Fruit fly (Drosophila melanogaster) whole organism, embryonic: ENCODE results near the gene aralar1.
A peak's percentile ranks its signal among the peaks of the same experiment; 100 is the strongest.

ENCODE experiments used
- Blimp-1 ChIP-seq: fragments of 200-800 bp; sonication (Bioruptor generic); optimal IDR thresholded peaks from 3 replicates; lab custom pipeline; 2018; ENCODE audit warnings: missing biosample characterization, missing genetic modification characterization, mild to moderate bottlenecking, moderate library complexity, missing genetic modification reagents
- BtbVII ChIP-seq: fragments of 200-800 bp; sonication (Bioruptor generic); optimal IDR thresholded peaks from 3 replicates; lab custom pipeline; 2017; ENCODE audit warnings: missing biosample characterization, mild to moderate bottlenecking, missing genetic modification characterization
- CG1024 ChIP-seq: fragments of 200-800 bp; sonication (Bioruptor generic); IDR thresholded peaks from 2 replicates; pipeline ENCODE4 v1.3.6; 2022; ENCODE audit warnings: missing biosample characterization, missing genetic modification characterization
- CG11085 ChIP-seq: fragments of 200-800 bp; sonication (Bioruptor generic); IDR thresholded peaks from 2 replicates; pipeline ENCODE4 v1.3.6; 2022; ENCODE audit warnings: missing biosample characterization, missing genetic modification characterization
- CG12236 ChIP-seq: fragments of 200-800 bp; sonication (Bioruptor generic); optimal IDR thresholded peaks from 2 replicates; lab custom pipeline; 2016; ENCODE audit warnings: missing biosample characterization, missing genetic modification characterization
- CG12659 ChIP-seq: fragments of 200-800 bp; sonication (Bioruptor generic); optimal IDR thresholded peaks from 3 replicates; lab custom pipeline; 2017; ENCODE audit warnings: mild to moderate bottlenecking, missing biosample characterization, missing genetic modification reagents, missing genetic modification characterization
- CG14014 ChIP-seq: fragments of 200-800 bp; sonication (Bioruptor generic); IDR thresholded peaks from 2 replicates; pipeline ENCODE4 v1.3.6; 2022; ENCODE audit warnings: missing biosample characterization, missing genetic modification characterization
- CG14860 ChIP-seq: fragments of 200-800 bp; sonication (Bioruptor generic); IDR thresholded peaks from 3 replicates; pipeline ENCODE4 v1.3.6; 2022; ENCODE audit warnings: missing biosample characterization, missing genetic modification characterization; ENCODE audit not compliant: partially characterized antibody
- CG17385 ChIP-seq: fragments of 200-800 bp; sonication (Bioruptor generic); optimal IDR thresholded peaks from 3 replicates; lab custom pipeline; 2018; ENCODE audit warnings: missing biosample characterization, mild to moderate bottlenecking, missing genetic modification characterization
- CG17612 ChIP-seq: fragments of 200-800 bp; sonication (Bioruptor generic); IDR thresholded peaks from 2 replicates; pipeline ENCODE4 v1.3.6; 2022; ENCODE audit warnings: missing biosample characterization, missing genetic modification characterization
- CG2199 ChIP-seq: fragments of 200-800 bp; sonication (Bioruptor generic); IDR thresholded peaks from 3 replicates; pipeline ENCODE4 v1.3.6; 2022; ENCODE audit warnings: missing biosample characterization, missing genetic modification characterization
- CG31441 ChIP-seq: fragments of 200-800 bp; sonication (Bioruptor generic); IDR thresholded peaks from 2 replicates; pipeline ENCODE4 v1.3.6; 2022; ENCODE audit warnings: missing biosample characterization, missing genetic modification characterization
- CG33213 ChIP-seq: fragments of 200-800 bp; sonication (Bioruptor generic); optimal IDR thresholded peaks from 3 replicates; lab custom pipeline; 2016; ENCODE audit warnings: missing biosample characterization, missing genetic modification characterization
- CG34422 ChIP-seq: fragments of 200-800 bp; sonication (Bioruptor generic); IDR thresholded peaks from 3 replicates; pipeline ENCODE4 v1.3.6; 2022; ENCODE audit warnings: missing biosample characterization, missing genetic modification characterization
- CG3995 ChIP-seq: fragments of 200-800 bp; sonication (Bioruptor generic); optimal IDR thresholded peaks from 3 replicates; lab custom pipeline; 2016; ENCODE audit warnings: missing biosample characterization, missing genetic modification characterization
- CG4328 ChIP-seq: fragments of 200-800 bp; sonication (Bioruptor generic); optimal IDR thresholded peaks from 3 replicates; lab custom pipeline; 2017; ENCODE audit warnings: missing biosample characterization, missing genetic modification reagents, missing genetic modification characterization
- CG4404 ChIP-seq: fragments of 200-800 bp; sonication (Bioruptor generic); IDR thresholded peaks from 2 replicates; pipeline ENCODE4 v1.3.6; 2022; ENCODE audit warnings: missing biosample characterization, missing genetic modification characterization
- CG4707 ChIP-seq: fragments of 200-800 bp; sonication (Bioruptor generic); optimal IDR thresholded peaks from 2 replicates; lab custom pipeline; 2018; ENCODE audit warnings: missing biosample characterization, mild to moderate bottlenecking, missing genetic modification characterization, moderate library complexity
- CG7271 ChIP-seq: fragments of 200-800 bp; sonication (Bioruptor generic); optimal IDR thresholded peaks from 2 replicates; lab custom pipeline; 2018; ENCODE audit warnings: missing biosample characterization, mild to moderate bottlenecking, missing genetic modification characterization, moderate library complexity
- CG7372 ChIP-seq: fragments of 200-800 bp; sonication (Bioruptor generic); IDR thresholded peaks from 2 replicates; pipeline ENCODE4 v1.3.6; 2022; ENCODE audit warnings: missing biosample characterization, missing genetic modification characterization
- CG7786 ChIP-seq: fragments of 200-800 bp; sonication (Bioruptor generic); optimal IDR thresholded peaks from 2 replicates; lab custom pipeline; 2016; ENCODE audit warnings: missing biosample characterization, missing genetic modification characterization
- CG8924 ChIP-seq: fragments of 200-800 bp; optimal IDR thresholded peaks from 3 replicates; lab custom pipeline; 2019; ENCODE audit warnings: missing biosample characterization, mild to moderate bottlenecking, missing genetic modification characterization, moderate library complexity
- CTCF ChIP-seq: fragments of 200-800 bp; sonication (Bioruptor generic); optimal IDR thresholded peaks from 2 replicates; lab custom pipeline; 2017; ENCODE audit warnings: missing biosample characterization, mild to moderate bottlenecking, missing genetic modification characterization, moderate library complexity
- Camta ChIP-seq: fragments of 200-800 bp; sonication (Bioruptor generic); optimal IDR thresholded peaks from 2 replicates; lab custom pipeline; 2016; ENCODE audit warnings: missing biosample characterization, missing genetic modification characterization
- CkIIα-i1 ChIP-seq: fragments of 200-800 bp; sonication (Bioruptor generic); IDR thresholded peaks from 2 replicates; pipeline ENCODE4 v1.3.6; 2022; ENCODE audit warnings: missing biosample characterization, missing genetic modification characterization
- CrebB ChIP-seq: fragments of 200-800 bp; sonication (Bioruptor generic); optimal IDR thresholded peaks from 3 replicates; lab custom pipeline; 2018; ENCODE audit warnings: missing biosample characterization, mild to moderate bottlenecking, missing genetic modification characterization
- GATAe ChIP-seq: fragments of 200-800 bp; sonication (Bioruptor generic); conservative IDR thresholded peaks from 2 replicates; pipeline ENCODE4 v1.3.6; 2022; ENCODE audit warnings: missing biosample characterization, missing genetic modification characterization
- Hand ChIP-seq: fragments of 200-800 bp; sonication (Bioruptor generic); optimal IDR thresholded peaks from 2 replicates; lab custom pipeline; 2017; ENCODE audit warnings: mild to moderate bottlenecking, missing biosample characterization, missing genetic modification reagents, missing genetic modification characterization
- Hr3 ChIP-seq: fragments of 200-800 bp; sonication (Bioruptor generic); optimal IDR thresholded peaks from 3 replicates; lab custom pipeline; 2016; ENCODE audit warnings: missing biosample characterization, missing genetic modification characterization
- Nf-YC ChIP-seq: fragments of 200-800 bp; optimal IDR thresholded peaks from 3 replicates; lab custom pipeline; 2019; ENCODE audit warnings: missing biosample characterization, mild to moderate bottlenecking, missing genetic modification characterization, moderate library complexity
- Six4 ChIP-seq: fragments of 200-800 bp; sonication (Bioruptor generic); optimal IDR thresholded peaks from 2 replicates; lab custom pipeline; 2016; ENCODE audit warnings: missing biosample characterization, missing genetic modification characterization
- Xrp1 ChIP-seq: fragments of 200-800 bp; sonication (Bioruptor generic); IDR thresholded peaks from 2 replicates; pipeline ENCODE4 v1.3.6; 2022; ENCODE audit warnings: missing biosample characterization, missing genetic modification characterization
- al ChIP-seq: fragments of 200-800 bp; sonication (Bioruptor generic); IDR thresholded peaks from 2 replicates; pipeline ENCODE4 v1.3.6; 2022; ENCODE audit warnings: missing biosample characterization, missing genetic modification characterization
- caup ChIP-seq: fragments of 200-800 bp; sonication (Bioruptor generic); optimal IDR thresholded peaks from 3 replicates; lab custom pipeline; 2017; ENCODE audit warnings: missing biosample characterization, mild to moderate bottlenecking, missing genetic modification characterization, moderate library complexity; ENCODE audit not compliant: severe bottlenecking
- cg ChIP-seq: fragments of 200-800 bp; sonication (Bioruptor generic); optimal IDR thresholded peaks from 3 replicates; lab custom pipeline; 2019; ENCODE audit warnings: missing biosample characterization, mild to moderate bottlenecking, missing genetic modification characterization, moderate library complexity
- croc ChIP-seq: fragments of 200-800 bp; sonication (Bioruptor generic); conservative IDR thresholded peaks from 3 replicates; pipeline ENCODE4 v1.3.6; 2022; ENCODE audit warnings: missing biosample characterization, missing genetic modification characterization
- cwo ChIP-seq: fragments of 200-800 bp; sonication (Bioruptor generic); optimal IDR thresholded peaks from 3 replicates; lab custom pipeline; 2017; ENCODE audit warnings: missing biosample characterization, missing genetic modification characterization, mild to moderate bottlenecking, moderate library complexity, missing genetic modification reagents
- dan ChIP-seq: fragments of 200-800 bp; sonication (Bioruptor generic); IDR thresholded peaks from 2 replicates; pipeline ENCODE4 v1.3.6; 2022; ENCODE audit warnings: missing biosample characterization, missing genetic modification characterization
- dmrt99B ChIP-seq: fragments of 200-800 bp; sonication (Bioruptor generic); optimal IDR thresholded peaks from 2 replicates; lab custom pipeline; 2018; ENCODE audit warnings: missing biosample characterization, mild to moderate bottlenecking, missing genetic modification characterization, moderate library complexity
- exex ChIP-seq: fragments of 200-800 bp; sonication (Bioruptor generic); optimal IDR thresholded peaks from 4 replicates; lab custom pipeline; 2018; ENCODE audit warnings: missing biosample characterization, mild to moderate bottlenecking, missing genetic modification characterization, moderate library complexity
- gsb ChIP-seq: fragments of 200-800 bp; sonication (Bioruptor generic); IDR thresholded peaks from 2 replicates; pipeline ENCODE4 v1.3.6; 2022; ENCODE audit warnings: missing biosample characterization, missing genetic modification characterization
- her ChIP-seq: fragments of 200-800 bp; sonication (Bioruptor generic); optimal IDR thresholded peaks from 2 replicates; lab custom pipeline; 2016; ENCODE audit warnings: missing biosample characterization, missing genetic modification characterization
- jigr1 ChIP-seq: fragments of 200-800 bp; sonication (Bioruptor generic); IDR thresholded peaks from 3 replicates; pipeline ENCODE4 v1.3.6; 2022; ENCODE audit warnings: missing biosample characterization, missing genetic modification characterization
- lbe ChIP-seq: fragments of 200-800 bp; sonication (Bioruptor generic); optimal IDR thresholded peaks from 2 replicates; lab custom pipeline; 2016; ENCODE audit warnings: missing biosample characterization, mild to moderate bottlenecking, missing genetic modification characterization
- onecut ChIP-seq: fragments of 200-800 bp; sonication (Bioruptor generic); IDR thresholded peaks from 2 replicates; pipeline ENCODE4 v1.3.6; 2022; ENCODE audit warnings: missing biosample characterization, missing genetic modification characterization
- phol ChIP-seq: fragments of 200-800 bp; sonication (Bioruptor generic); optimal IDR thresholded peaks from 3 replicates; lab custom pipeline; 2018; ENCODE audit warnings: missing biosample characterization, mild to moderate bottlenecking, missing genetic modification characterization, moderate library complexity
- sens-2 ChIP-seq: fragments of 200-800 bp; sonication (Bioruptor generic); IDR thresholded peaks from 2 replicates; pipeline ENCODE4 v1.3.6; 2022; ENCODE audit warnings: missing biosample characterization, missing genetic modification characterization
- ssp ChIP-seq: fragments of 200-800 bp; sonication (Bioruptor generic); IDR thresholded peaks from 2 replicates; pipeline ENCODE4 v1.3.6; 2022; ENCODE audit warnings: missing biosample characterization, missing genetic modification characterization
- stwl ChIP-seq: fragments of 200-800 bp; sonication (Bioruptor generic); optimal IDR thresholded peaks from 3 replicates; lab custom pipeline; 2018; ENCODE audit warnings: missing biosample characterization, mild to moderate bottlenecking, missing genetic modification characterization, moderate library complexity
- tll ChIP-seq, 2 experiments: fragments of 200-800 bp in 1 of 2; fragments of >200 bp in 1 of 2; sonication (Bioruptor generic) in 1 of 2; optimal IDR thresholded peaks; 2 replicates each; lab custom pipeline; 2017 to 2019; ENCODE audit warnings: missing biosample characterization in 2 of 2, missing genetic modification characterization in 2 of 2, mild to moderate bottlenecking in 1 of 2, moderate library complexity in 1 of 2
- zfh2 ChIP-seq: fragments of 200-800 bp; sonication (Bioruptor generic); optimal IDR thresholded peaks from 2 replicates; lab custom pipeline; 2016; ENCODE audit warnings: missing biosample characterization, missing genetic modification characterization

The aralar1 gene

DNA sequence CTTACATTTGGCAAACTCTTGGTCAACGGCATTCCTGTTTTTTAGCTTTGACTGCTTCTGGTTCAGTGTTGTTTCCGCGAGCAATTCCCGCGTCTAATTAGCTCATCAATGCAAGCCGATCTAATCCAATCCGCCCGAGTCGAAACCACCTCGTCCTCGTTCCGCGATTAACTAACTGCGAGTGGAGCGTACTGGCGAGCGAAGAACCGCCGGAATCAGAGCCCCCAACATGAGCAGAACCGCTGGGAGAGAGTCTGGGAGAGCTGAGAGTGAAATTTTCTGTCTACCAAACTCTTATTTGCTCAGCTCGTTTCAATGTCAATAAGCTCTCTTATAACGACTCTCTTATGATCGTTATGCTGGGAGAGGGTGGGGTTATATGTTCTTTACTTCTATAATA is 5.4 kb downstream of the aralar1 start (continued):
- TF ChIP-seq ssp = peak; percentile 35; the same call in 1 of the 2 replicates
- no peak for TF ChIP-seq phol
- no peak for TF ChIP-seq CG4404 (GFP tag; lab: Robert Waterston, UW)
- TF ChIP-seq Nf-YC (tag; lab: Kevin White, UChicago) = no peak
- no peak for TF ChIP-seq CG3995 (GFP tag; lab: Kevin White, UChicago)
- no peak; the same call in 2 of the 3 replicates for TF ChIP-seq croc (GFP tag; lab: Robert Waterston, UW)
- TF ChIP-seq CG12236 = peak; percentile 86
- TF ChIP-seq tll (GFP tag; optimal IDR thresholded peaks at IDR 0.05; lab: Kevin White, UChicago) = no peak
- peak; percentile 85; the same call in 1 of the 2 replicates for TF ChIP-seq CG11085 (GFP tag; lab: Robert Waterston, UW)
- peak; percentile 70 for TF ChIP-seq CG17385
- peak; percentile 72 for TF ChIP-seq CG17612
- peak; percentile 94 for TF ChIP-seq lbe (GFP tag; lab: Kevin White, UChicago)
- peak; percentile 82 for TF ChIP-seq Six4 (GFP tag; lab: Kevin White, UChicago)
- TF ChIP-seq CG34422 = peak; percentile 68; the same call in 1 of the 3 replicates
- TF ChIP-seq CrebB (tag; lab: Kevin White, UChicago) = peak; percentile 86
- no peak; the same call in 1 of the 2 replicates for TF ChIP-seq al (GFP tag; lab: Robert Waterston, UW)
- TF ChIP-seq zfh2 (GFP tag; lab: Kevin White, UChicago) = peak; percentile 49
- TF ChIP-seq cwo (GFP tag; lab: Kevin White, UChicago) = peak; percentile 74
- peak; percentile 89 for TF ChIP-seq caup (GFP tag; lab: Kevin White, UChicago)
- TF ChIP-seq onecut (GFP tag; lab: Robert Waterston, UW) = peak; percentile 65
- TF ChIP-seq CG14860 (GFP tag; lab: Robert Waterston, UW) = no peak
- peak; percentile 82 for TF ChIP-seq CG4328 (GFP tag; lab: Kevin White, UChicago)
- peak; percentile 57 for TF ChIP-seq exex (tag; lab: Kevin White, UChicago)
- no peak for TF ChIP-seq CG7271 (tag; lab: Kevin White, UChicago)
- peak; percentile 90 for TF ChIP-seq CG33213 (GFP tag; lab: Kevin White, UChicago)
- TF ChIP-seq Camta (GFP tag; lab: Kevin White, UChicago) = peak; percentile 78
- no peak for TF ChIP-seq dan (GFP tag; lab: Robert Waterston, UW)
- TF ChIP-seq CG2199 (GFP tag; lab: Robert Waterston, UW) = no peak
- TF ChIP-seq jigr1 (GFP tag; lab: Robert Waterston, UW) = no peak
- TF ChIP-seq CG4707 (GFP tag; lab: Kevin White, UChicago) = peak; percentile 68
- peak; percentile 72 for TF ChIP-seq Blimp-1 (GFP tag; lab: Kevin White, UChicago)
- no peak for TF ChIP-seq CG8924
- TF ChIP-seq BtbVII (GFP tag; lab: Kevin White, UChicago) = peak; percentile 90
- no peak for TF ChIP-seq GATAe (GFP tag; lab: Robert Waterston, UW)
- peak; percentile 40 for TF ChIP-seq Hand (GFP tag; lab: Kevin White, UChicago)
- TF ChIP-seq Hr3 (GFP tag; lab: Kevin White, UChicago) = peak; percentile 34
- TF ChIP-seq CG12659 (GFP tag; lab: Kevin White, UChicago) = peak; percentile 67
- TF ChIP-seq Xrp1 (GFP tag; lab: Robert Waterston, UW) = no peak; the same call in 1 of the 2 replicates
- peak; percentile 52 for TF ChIP-seq CTCF (GFP tag; lab: Kevin White, UChicago)
- TF ChIP-seq CG7372 (GFP tag; lab: Robert Waterston, UW) = peak; percentile 25; the same call in 1 of the 2 replicates
- TF ChIP-seq stwl (tag; lab: Kevin White, UChicago) = no peak
- peak; percentile 77 for TF ChIP-seq CG7786 (GFP tag; lab: Kevin White, UChicago)
- TF ChIP-seq CG14014 (GFP tag; lab: Robert Waterston, UW) = no peak; the same call in 1 of the 2 replicates
- peak; percentile 51 for TF ChIP-seq dmrt99B (tag; lab: Kevin White, UChicago)
- peak; percentile 90; the same call in 1 of the 2 replicates for TF ChIP-seq CG1024 (GFP tag; lab: Robert Waterston, UW)
- peak; percentile 79 for TF ChIP-seq her (GFP tag; lab: Kevin White, UChicago)
- no peak for TF ChIP-seq sens-2 (GFP tag; lab: Robert Waterston, UW)
- TF ChIP-seq CG31441 = no peak; the same call in none of the 2 replicates
- TF ChIP-seq gsb = peak; percentile 70
- no peak for TF ChIP-seq cg (GFP tag; lab: Kevin White, UChicago)
- TF ChIP-seq CkIIα-i1 (GFP tag; lab: Robert Waterston, UW) = peak; percentile 66; the same call in 1 of the 2 replicates
